Fruit fly (Drosophila melanogaster) whole organism, pupa: ENCODE results near the gene Alg2.
A peak's percentile ranks its signal among the peaks of the same experiment; 100 is the strongest.

ENCODE experiments used
- CG10348 ChIP-seq: fragments of 200-800 bp; sonication (Bioruptor generic); IDR thresholded peaks from 2 replicates; pipeline ENCODE4 v1.3.6; 2022; ENCODE audit warnings: missing biosample characterization, missing genetic modification characterization
- CG12605 ChIP-seq: fragments of 200-800 bp; sonication (Bioruptor generic); IDR thresholded peaks from 2 replicates; pipeline ENCODE4 v1.3.6; 2022; ENCODE audit warnings: missing biosample characterization, missing genetic modification characterization
- CG13204 ChIP-seq: fragments of 200-800 bp; sonication (Bioruptor generic); optimal IDR thresholded peaks from 2 replicates; lab custom pipeline; 2018; ENCODE audit warnings: missing biosample characterization, mild to moderate bottlenecking, missing genetic modification characterization, moderate library complexity
- CG14655 ChIP-seq: fragments of 200-800 bp; sonication (Bioruptor generic); optimal IDR thresholded peaks from 3 replicates; lab custom pipeline; 2017; ENCODE audit warnings: mild to moderate bottlenecking, missing biosample characterization, missing genetic modification reagents, missing genetic modification characterization
- CG15710 ChIP-seq: fragments of 200-800 bp; sonication (Bioruptor generic); optimal IDR thresholded peaks from 2 replicates; lab custom pipeline; 2018; ENCODE audit warnings: missing biosample characterization, mild to moderate bottlenecking, missing genetic modification characterization, moderate library complexity
- CG17806 ChIP-seq: fragments of 200-800 bp; sonication (Bioruptor generic); optimal IDR thresholded peaks from 2 replicates; lab custom pipeline; 2018; ENCODE audit warnings: missing biosample characterization, mild to moderate bottlenecking, missing genetic modification characterization, moderate library complexity
- CG32121 ChIP-seq: fragments of 200-800 bp; sonication (Bioruptor generic); IDR thresholded peaks from 2 replicates; pipeline ENCODE4 v1.3.6; 2022; ENCODE audit warnings: missing biosample characterization, missing genetic modification characterization
- CG34367 ChIP-seq: fragments of 200-800 bp; sonication (Bioruptor generic); optimal IDR thresholded peaks from 2 replicates; lab custom pipeline; 2018; ENCODE audit warnings: missing biosample characterization, mild to moderate bottlenecking, missing genetic modification characterization
- CG4496 ChIP-seq: fragments of 200-800 bp; sonication (Bioruptor generic); IDR thresholded peaks from 3 replicates; pipeline ENCODE4 v1.3.6; 2022; ENCODE audit warnings: missing biosample characterization, missing genetic modification characterization
- CG8159 ChIP-seq: fragments of 200-800 bp; sonication (Bioruptor generic); optimal IDR thresholded peaks from 3 replicates; lab custom pipeline; 2018; ENCODE audit warnings: missing biosample characterization, mild to moderate bottlenecking, missing genetic modification characterization, moderate library complexity
- CG8301 ChIP-seq: fragments of 200-800 bp; sonication (Bioruptor generic); optimal IDR thresholded peaks from 2 replicates; lab custom pipeline; 2018; ENCODE audit warnings: missing biosample characterization, mild to moderate bottlenecking, missing genetic modification characterization
- CG9948 ChIP-seq: fragments of 200-800 bp; sonication (Bioruptor generic); optimal IDR thresholded peaks from 2 replicates; lab custom pipeline; 2018; ENCODE audit warnings: missing biosample characterization, mild to moderate bottlenecking, missing genetic modification characterization, moderate library complexity
- D1 ChIP-seq: fragments of 200-800 bp; sonication (Bioruptor generic); optimal IDR thresholded peaks from 2 replicates; lab custom pipeline; 2018; ENCODE audit warnings: missing biosample characterization, mild to moderate bottlenecking, missing genetic modification characterization, moderate library complexity
- EcR ChIP-seq: fragments of 200-800 bp; sonication (Bioruptor generic); optimal IDR thresholded peaks from 3 replicates; lab custom pipeline; 2019; ENCODE audit warnings: missing biosample characterization, missing genetic modification characterization, mild to moderate bottlenecking, moderate library complexity, missing genetic modification reagents
- Ets98B ChIP-seq: fragments of 200-800 bp; sonication (Bioruptor generic); IDR thresholded peaks from 2 replicates; pipeline ENCODE4 v1.3.6; 2022; ENCODE audit warnings: missing biosample characterization, missing genetic modification characterization
- Pif1A ChIP-seq: fragments of 200-800 bp; sonication (Bioruptor generic); optimal IDR thresholded peaks from 3 replicates; lab custom pipeline; 2016; ENCODE audit warnings: missing biosample characterization, missing genetic modification characterization
- Pif1B ChIP-seq: fragments of 200-800 bp; sonication (Bioruptor generic); optimal IDR thresholded peaks from 3 replicates; lab custom pipeline; 2016; ENCODE audit warnings: missing biosample characterization, missing genetic modification characterization
- Snoo ChIP-seq: fragments of 200-800 bp; sonication (Bioruptor generic); optimal IDR thresholded peaks from 3 replicates; lab custom pipeline; 2017; ENCODE audit warnings: missing biosample characterization, mild to moderate bottlenecking, missing genetic modification characterization, inconsistent platforms
- fd96Ca ChIP-seq: fragments of 200-800 bp; sonication (Bioruptor generic); IDR thresholded peaks from 3 replicates; pipeline ENCODE4 v1.3.6; 2022; ENCODE audit warnings: missing biosample characterization, missing genetic modification characterization
- gl ChIP-seq: fragments of 200-800 bp; sonication (Bioruptor generic); optimal IDR thresholded peaks from 2 replicates; lab custom pipeline; 2018; ENCODE audit warnings: missing biosample characterization, mild to moderate bottlenecking, missing genetic modification characterization
- rn ChIP-seq: fragments of 200-800 bp; sonication (Bioruptor generic); IDR thresholded peaks from 2 replicates; pipeline ENCODE4 v1.3.6; 2022; ENCODE audit warnings: missing biosample characterization, missing genetic modification characterization

Alg2 gene

dm6 chr3L:3194059-3194458 lies 50.5 kb downstream of the Alg2 start:
- TF ChIP-seq Snoo (tag; lab: Kevin White, UChicago) = peak; percentile 94
- peak; percentile 92 for TF ChIP-seq CG15710
- TF ChIP-seq CG12605 (GFP tag; lab: Robert Waterston, UW) = peak; percentile 99
- TF ChIP-seq CG10348 (GFP tag; lab: Robert Waterston, UW) = peak; percentile 84
- peak; percentile 99 for TF ChIP-seq CG4496 (GFP tag; lab: Robert Waterston, UW)
- TF ChIP-seq EcR (GFP tag; lab: Kevin White, UChicago) = no peak
- peak; percentile 98 for TF ChIP-seq Pif1A (GFP tag; lab: Kevin White, UChicago)
- peak; percentile 93 for TF ChIP-seq CG9948 (tag; lab: Kevin White, UChicago)
- TF ChIP-seq CG8159 (tag; lab: Kevin White, UChicago) = peak; percentile 94
- peak; percentile 95 for TF ChIP-seq fd96Ca (GFP tag; lab: Robert Waterston, UW)
- TF ChIP-seq CG13204 (GFP tag; lab: Kevin White, UChicago) = peak; percentile 55
- TF ChIP-seq D1 = no peak
- TF ChIP-seq rn (GFP tag; lab: Robert Waterston, UW) = peak; percentile 96
- TF ChIP-seq CG8301 = peak; percentile 97
- peak; percentile 98 for TF ChIP-seq Pif1B (GFP tag; lab: Kevin White, UChicago)
- TF ChIP-seq CG34367 (tag; lab: Kevin White, UChicago) = peak; percentile 96
- TF ChIP-seq CG17806 = peak; percentile 96
- peak; percentile 96 for TF ChIP-seq CG14655
- TF ChIP-seq CG32121 (GFP tag; lab: Robert Waterston, UW) = peak; percentile 98
- TF ChIP-seq Ets98B (GFP tag; lab: Robert Waterston, UW) = peak; percentile 98
- peak; percentile 88 for TF ChIP-seq gl (tag; lab: Kevin White, UChicago)
- TF ChIP-seq, all 21 proteins: peak for 19
